Fruit fly (Drosophila melanogaster) whole organism, embryonic: ENCODE data around the gene CG34125.

Experiments used
- BEAF-32 ChIP-seq: fragments of 200-800 bp; sonication (Bioruptor generic); optimal IDR thresholded peaks from 3 replicates; lab custom pipeline; 2017; ENCODE audit warnings: missing biosample characterization, missing genetic modification characterization, mild to moderate bottlenecking, moderate library complexity, missing genetic modification reagents
- CG10209 ChIP-seq: fragments of 200-800 bp; sonication (Bioruptor generic); optimal IDR thresholded peaks from 3 replicates; lab custom pipeline; 2017; ENCODE audit warnings: missing biosample characterization, mild to moderate bottlenecking, missing genetic modification characterization, missing genetic modification reagents
- CG12155 ChIP-seq: fragments of 200-800 bp; sonication (Bioruptor generic); optimal IDR thresholded peaks from 3 replicates; lab custom pipeline; 2016; ENCODE audit warnings: missing biosample characterization, missing genetic modification characterization
- CG13287 ChIP-seq: fragments of 200-800 bp; sonication (Bioruptor generic); IDR thresholded peaks from 2 replicates; pipeline ENCODE4 v1.3.6; 2022; ENCODE audit warnings: missing biosample characterization, missing genetic modification characterization; ENCODE audit not compliant: partially characterized antibody
- CG13424 ChIP-seq: fragments of 200-800 bp; sonication (Bioruptor generic); optimal IDR thresholded peaks from 2 replicates; lab custom pipeline; 2019; ENCODE audit warnings: missing biosample characterization, mild to moderate bottlenecking, missing genetic modification characterization, moderate library complexity
- CG15479 ChIP-seq: fragments of 200-800 bp; sonication (Bioruptor generic); optimal IDR thresholded peaks from 3 replicates; lab custom pipeline; 2019; ENCODE audit warnings: missing biosample characterization, mild to moderate bottlenecking, missing genetic modification characterization, moderate library complexity
- CG15514 ChIP-seq: fragments of 200-800 bp; sonication (Bioruptor generic); optimal IDR thresholded peaks from 3 replicates; lab custom pipeline; 2017; ENCODE audit warnings: missing biosample characterization, missing genetic modification characterization, mild to moderate bottlenecking, moderate library complexity, missing genetic modification reagents
- CG2875 ChIP-seq: fragments of 200-800 bp; sonication (Bioruptor generic); optimal IDR thresholded peaks from 2 replicates; lab custom pipeline; 2017; ENCODE audit warnings: missing biosample characterization, mild to moderate bottlenecking, missing genetic modification characterization, missing genetic modification reagents
- CG33557 ChIP-seq: fragments of 200-800 bp; sonication (Bioruptor generic); optimal IDR thresholded peaks from 2 replicates; lab custom pipeline; 2019; ENCODE audit warnings: missing biosample characterization, mild to moderate bottlenecking, missing genetic modification characterization, moderate library complexity
- CG34422 ChIP-seq: fragments of 200-800 bp; sonication (Bioruptor generic); IDR thresholded peaks from 3 replicates; pipeline ENCODE4 v1.3.6; 2022; ENCODE audit warnings: missing biosample characterization, missing genetic modification characterization
- CG4360 ChIP-seq: fragments of 200-800 bp; sonication (Bioruptor generic); IDR thresholded peaks from 2 replicates; pipeline ENCODE4 v1.3.6; 2022; ENCODE audit warnings: missing biosample characterization, missing genetic modification characterization
- CG4404 ChIP-seq: fragments of 200-800 bp; sonication (Bioruptor generic); IDR thresholded peaks from 2 replicates; pipeline ENCODE4 v1.3.6; 2022; ENCODE audit warnings: missing biosample characterization, missing genetic modification characterization
- CG4617 ChIP-seq: fragments of 200-800 bp; sonication (Bioruptor generic); optimal IDR thresholded peaks from 3 replicates; lab custom pipeline; 2016; ENCODE audit warnings: missing biosample characterization, missing genetic modification characterization, borderline replicate concordance
- CG6272 ChIP-seq: fragments of 200-800 bp; sonication (Bioruptor generic); IDR thresholded peaks from 2 replicates; pipeline ENCODE4 v1.3.6; 2022; ENCODE audit warnings: missing biosample characterization, missing genetic modification characterization
- CG6813 ChIP-seq: fragments of 200-800 bp; sonication (Bioruptor generic); optimal IDR thresholded peaks from 2 replicates; lab custom pipeline; 2017; ENCODE audit warnings: missing biosample characterization, missing genetic modification characterization, mild to moderate bottlenecking, moderate library complexity, missing genetic modification reagents
- CG7357 ChIP-seq: fragments of 200-800 bp; sonication (Bioruptor generic); IDR thresholded peaks from 3 replicates; pipeline ENCODE4 v1.3.6; 2022; ENCODE audit warnings: missing biosample characterization, missing genetic modification characterization
- CG7839 ChIP-seq: fragments of 200-800 bp; sonication (Bioruptor generic); optimal IDR thresholded peaks from 3 replicates; lab custom pipeline; 2018; ENCODE audit warnings: missing biosample characterization, mild to moderate bottlenecking, missing genetic modification characterization, moderate library complexity
- CG7963 ChIP-seq: fragments of 200-800 bp; sonication (Bioruptor generic); IDR thresholded peaks from 3 replicates; pipeline ENCODE4 v1.3.6; 2022; ENCODE audit warnings: missing biosample characterization, missing genetic modification characterization; ENCODE audit not compliant: partially characterized antibody
- CG8359 ChIP-seq: fragments of 200-800 bp; sonication (Bioruptor generic); optimal IDR thresholded peaks from 2 replicates; lab custom pipeline; 2017; ENCODE audit warnings: missing biosample characterization, mild to moderate bottlenecking, missing genetic modification characterization, borderline replicate concordance
- CG8765 ChIP-seq: fragments of 200-800 bp; sonication (Bioruptor generic); IDR thresholded peaks from 2 replicates; pipeline ENCODE4 v1.3.6; 2022; ENCODE audit warnings: missing biosample characterization, missing genetic modification characterization
- CG8924 ChIP-seq: fragments of 200-800 bp; optimal IDR thresholded peaks from 3 replicates; lab custom pipeline; 2019; ENCODE audit warnings: missing biosample characterization, mild to moderate bottlenecking, missing genetic modification characterization, moderate library complexity
- CG9797 ChIP-seq: fragments of 200-800 bp; sonication (Bioruptor generic); optimal IDR thresholded peaks from 3 replicates; lab custom pipeline; 2018; ENCODE audit warnings: missing biosample characterization, mild to moderate bottlenecking, missing genetic modification characterization
- Dp ChIP-seq: fragments of 200-800 bp; sonication (Bioruptor generic); optimal IDR thresholded peaks from 2 replicates; lab custom pipeline; 2018; ENCODE audit warnings: missing biosample characterization, mild to moderate bottlenecking, missing genetic modification characterization, moderate library complexity
- E2f1 ChIP-seq: fragments of 200-800 bp; sonication (Bioruptor generic); IDR thresholded peaks from 2 replicates; pipeline ENCODE4 v1.3.6; 2022; ENCODE audit warnings: missing biosample characterization, missing genetic modification characterization
- Elba2 ChIP-seq: fragments of 200-800 bp; sonication (Bioruptor generic); optimal IDR thresholded peaks from 3 replicates; lab custom pipeline; 2016; ENCODE audit warnings: missing biosample characterization, missing genetic modification characterization
- Hand ChIP-seq: fragments of 200-800 bp; sonication (Bioruptor generic); optimal IDR thresholded peaks from 2 replicates; lab custom pipeline; 2017; ENCODE audit warnings: mild to moderate bottlenecking, missing biosample characterization, missing genetic modification reagents, missing genetic modification characterization
- MBD-R2 ChIP-seq: fragments of 200-800 bp; sonication (Bioruptor generic); IDR thresholded peaks from 2 replicates; pipeline ENCODE4 v1.3.6; 2022; ENCODE audit warnings: missing biosample characterization, missing genetic modification characterization
- Neu2 ChIP-seq: fragments of 200-800 bp; sonication (Bioruptor generic); optimal IDR thresholded peaks from 3 replicates; lab custom pipeline; 2016; ENCODE audit warnings: missing biosample characterization, missing genetic modification characterization, borderline replicate concordance
- Pdp1 ChIP-seq, 2 experiments: fragments of 200-800 bp; sonication (Bioruptor generic); optimal IDR thresholded peaks; 3 replicates each; lab custom pipeline; 2016; ENCODE audit warnings: missing biosample characterization in 2 of 2, missing genetic modification characterization in 2 of 2, mild to moderate bottlenecking in 1 of 2, moderate library complexity in 1 of 2
- Sox102F ChIP-seq: fragments of 200-800 bp; sonication (Bioruptor generic); optimal IDR thresholded peaks from 2 replicates; lab custom pipeline; 2018; ENCODE audit warnings: missing biosample characterization, mild to moderate bottlenecking, missing genetic modification characterization, moderate library complexity
- ac ChIP-seq: fragments of 200-800 bp; sonication (Bioruptor generic); optimal IDR thresholded peaks from 3 replicates; lab custom pipeline; 2017; ENCODE audit warnings: missing biosample characterization, mild to moderate bottlenecking, missing genetic modification characterization
- ash1 ChIP-seq: fragments of 200-800 bp; sonication (Bioruptor generic); optimal IDR thresholded peaks from 2 replicates; lab custom pipeline; 2018; ENCODE audit warnings: missing biosample characterization, mild to moderate bottlenecking, missing genetic modification characterization
- ato ChIP-seq: fragments of 200-800 bp; sonication (Bioruptor generic); IDR thresholded peaks from 2 replicates; pipeline ENCODE4 v1.3.6; 2022; ENCODE audit warnings: missing biosample characterization, missing genetic modification characterization; ENCODE audit not compliant: partially characterized antibody
- bigmax ChIP-seq: fragments of 200-800 bp; sonication (Bioruptor generic); optimal IDR thresholded peaks from 2 replicates; lab custom pipeline; 2018; ENCODE audit warnings: missing biosample characterization, mild to moderate bottlenecking, missing genetic modification characterization
- dm ChIP-seq: fragments of 200-800 bp; sonication (Bioruptor generic); optimal IDR thresholded peaks from 3 replicates; lab custom pipeline; 2016; ENCODE audit warnings: missing biosample characterization, missing genetic modification characterization
- dmrt11E ChIP-seq: fragments of 200-800 bp; sonication (Bioruptor generic); optimal IDR thresholded peaks from 3 replicates; lab custom pipeline; 2018; ENCODE audit warnings: missing biosample characterization, mild to moderate bottlenecking, missing genetic modification characterization, moderate library complexity
- ems ChIP-seq: fragments of 200-800 bp; sonication (Bioruptor generic); optimal IDR thresholded peaks from 3 replicates; lab custom pipeline; 2016; ENCODE audit warnings: missing biosample characterization, missing genetic modification characterization
- gfzf ChIP-seq: fragments of 200-800 bp; sonication (Bioruptor generic); optimal IDR thresholded peaks from 2 replicates; lab custom pipeline; 2016; ENCODE audit warnings: missing biosample characterization, mild to moderate bottlenecking, missing genetic modification characterization, moderate library complexity
- gsb ChIP-seq: fragments of 200-800 bp; sonication (Bioruptor generic); IDR thresholded peaks from 2 replicates; pipeline ENCODE4 v1.3.6; 2022; ENCODE audit warnings: missing biosample characterization, missing genetic modification characterization
- hth ChIP-seq: fragments of >200 bp; optimal IDR thresholded peaks from 2 replicates; lab custom pipeline; 2017; ENCODE audit warnings: inconsistent platforms
- ind ChIP-seq: fragments of 200-800 bp; sonication (Bioruptor generic); optimal IDR thresholded peaks from 3 replicates; lab custom pipeline; 2016; ENCODE audit warnings: missing biosample characterization, missing genetic modification characterization
- kah ChIP-seq: fragments of 200-800 bp; sonication (Bioruptor generic); optimal IDR thresholded peaks from 2 replicates; lab custom pipeline; 2018; ENCODE audit warnings: missing biosample characterization, mild to moderate bottlenecking, missing genetic modification characterization
- lbe ChIP-seq: fragments of 200-800 bp; sonication (Bioruptor generic); optimal IDR thresholded peaks from 2 replicates; lab custom pipeline; 2016; ENCODE audit warnings: missing biosample characterization, mild to moderate bottlenecking, missing genetic modification characterization
- phol ChIP-seq: fragments of 200-800 bp; sonication (Bioruptor generic); optimal IDR thresholded peaks from 3 replicates; lab custom pipeline; 2018; ENCODE audit warnings: missing biosample characterization, mild to moderate bottlenecking, missing genetic modification characterization, moderate library complexity
- pzg ChIP-seq: fragments of 200-800 bp; sonication (Bioruptor generic); optimal IDR thresholded peaks from 3 replicates; lab custom pipeline; 2018; ENCODE audit warnings: missing biosample characterization, mild to moderate bottlenecking, missing genetic modification characterization, moderate library complexity
- stwl ChIP-seq: fragments of 200-800 bp; sonication (Bioruptor generic); optimal IDR thresholded peaks from 3 replicates; lab custom pipeline; 2018; ENCODE audit warnings: missing biosample characterization, mild to moderate bottlenecking, missing genetic modification characterization, moderate library complexity
- trh ChIP-seq: fragments of 200-800 bp; sonication (Bioruptor generic); optimal IDR thresholded peaks from 2 replicates; lab custom pipeline; 2016; ENCODE audit warnings: missing biosample characterization, missing genetic modification characterization
- ttk ChIP-seq: fragments of 200-800 bp; sonication (Bioruptor generic); IDR thresholded peaks from 2 replicates; pipeline ENCODE4 v2.1.2; 2022; ENCODE audit warnings: missing biosample characterization, missing genetic modification characterization
- twi ChIP-seq: fragments of 200-800 bp; optimal IDR thresholded peaks from 2 replicates; lab custom pipeline; 2019; ENCODE audit warnings: missing biosample characterization, mild to moderate bottlenecking, missing genetic modification characterization, moderate library complexity
- z ChIP-seq: fragments of 200-800 bp; sonication (Bioruptor generic); IDR thresholded peaks from 3 replicates; pipeline ENCODE4 v1.3.6; 2022; ENCODE audit warnings: missing biosample characterization, missing genetic modification characterization

The CG34125 gene

dm6 chr2L:4967511-4967910 is 2.0 kb downstream of the CG34125 start, which contains the start of gene eIF3i:
Gene eIF3i (minus strand): TSS chr2L:4967775.
- TF ChIP-seq CG8765 (GFP tag; lab: Robert Waterston, UW): no peak
- no peak for TF ChIP-seq Sox102F (GFP tag; lab: Kevin White, UChicago)
- no peak for TF ChIP-seq twi
- TF ChIP-seq hth (lab: Kevin White, UChicago): no peak
- peak; percentile 77 for TF ChIP-seq gfzf (GFP tag; lab: Kevin White, UChicago)
- TF ChIP-seq Hand (GFP tag; lab: Kevin White, UChicago): no peak
- TF ChIP-seq CG13287 (GFP tag; lab: Robert Waterston, UW): peak; percentile 20; the same call in 1 of the 2 replicates
- TF ChIP-seq CG4360 (GFP tag; lab: Robert Waterston, UW): 0 out of 2 replicates have a peak, but pooled peaks have one; percentile 33
- no peak for TF ChIP-seq ttk
- no peak for TF ChIP-seq gsb (GFP tag; lab: Robert Waterston, UW)
- no peak for TF ChIP-seq CG4404 (GFP tag; lab: Robert Waterston, UW)
- peak; percentile 97 for TF ChIP-seq bigmax (GFP tag; lab: Kevin White, UChicago)
- peak; percentile 11 for TF ChIP-seq stwl
- no peak for TF ChIP-seq Pdp1 (GFP tag; optimal IDR thresholded peaks at IDR 0.05; lab: Kevin White, UChicago)
- TF ChIP-seq CG9797: peak; percentile 64
- TF ChIP-seq pzg (GFP tag; lab: Kevin White, UChicago): peak; percentile 55
- TF ChIP-seq ato (GFP tag; lab: Robert Waterston, UW): no peak
- TF ChIP-seq ac (GFP tag; lab: Kevin White, UChicago): no peak
- no peak for TF ChIP-seq ash1 (GFP tag; lab: Kevin White, UChicago)
- TF ChIP-seq CG2875 (GFP tag; lab: Kevin White, UChicago): no peak
- TF ChIP-seq MBD-R2 (GFP tag; lab: Robert Waterston, UW): peak; percentile 42; the same call in 1 of the 2 replicates
- TF ChIP-seq BEAF-32 (GFP tag; lab: Kevin White, UChicago): peak; percentile 17
- peak; percentile 54 for TF ChIP-seq CG4617 (GFP tag; lab: Kevin White, UChicago)
- TF ChIP-seq phol: peak; percentile 1
- no peak for TF ChIP-seq E2f1 (GFP tag; lab: Robert Waterston, UW)
- TF ChIP-seq Dp (GFP tag; lab: Kevin White, UChicago): peak; percentile 18
- TF ChIP-seq CG12155 (GFP tag; lab: Kevin White, UChicago): no peak
- TF ChIP-seq CG13424: no peak
- TF ChIP-seq trh (GFP tag; lab: Kevin White, UChicago): no peak
- TF ChIP-seq z (GFP tag; lab: Robert Waterston, UW): no peak
- TF ChIP-seq Elba2 (GFP tag; lab: Kevin White, UChicago): no peak
- TF ChIP-seq ems (GFP tag; lab: Kevin White, UChicago): no peak
- no peak for TF ChIP-seq lbe (GFP tag; lab: Kevin White, UChicago)
- TF ChIP-seq CG15514 (GFP tag; lab: Kevin White, UChicago): no peak
- no peak for TF ChIP-seq CG6813 (GFP tag; lab: Kevin White, UChicago)
- TF ChIP-seq CG6272 (GFP tag; lab: Robert Waterston, UW): no peak
- no peak for TF ChIP-seq CG7357 (GFP tag; lab: Robert Waterston, UW)
- TF ChIP-seq Neu2 (GFP tag; lab: Kevin White, UChicago): no peak
- no peak for TF ChIP-seq kah
- no peak for TF ChIP-seq CG10209 (GFP tag; lab: Kevin White, UChicago)
- no peak for TF ChIP-seq dmrt11E
- no peak for TF ChIP-seq CG33557 (GFP tag; lab: Kevin White, UChicago)
- peak; percentile 61 for TF ChIP-seq dm
- peak; percentile 49; the same call in 1 of the 3 replicates for TF ChIP-seq CG34422 (GFP tag; lab: Robert Waterston, UW)
- no peak for TF ChIP-seq CG8359
- TF ChIP-seq CG8924 (tag; lab: Kevin White, UChicago): peak; percentile 6
- TF ChIP-seq CG7839 (tag; lab: Kevin White, UChicago): no peak
- no peak for TF ChIP-seq CG7963 (GFP tag; lab: Robert Waterston, UW)
- peak; percentile 28 for TF ChIP-seq CG15479 (GFP tag; lab: Kevin White, UChicago)
- no peak for TF ChIP-seq ind (GFP tag; lab: Kevin White, UChicago)
